Worm (Caenorhabditis elegans) whole organism, dauer: Measurements from ENCODE around the gene nmr-1.

Experiments
- unc-62 ChIP-seq: sonication (generic microtip); optimal IDR thresholded peaks from 2 replicates; lab custom pipeline; 2017; ENCODE audit warnings: missing biosample characterization, missing genetic modification reagents, missing genetic modification characterization

nmr-1 gene

ce11 chrII:5449620-5450019 lies 3.2 kb upstream of the nmr-1 start:
- no peak for TF ChIP-seq unc-62 (GFP tag; lab: Kevin White, UChicago)

- TF ChIP-seq unc-62 (GFP tag; lab: Kevin White, UChicago): no peak
Observed at ce11 chrII:5449219-5449618, 2.8 kb upstream of the nmr-1 start.

- TF ChIP-seq unc-62 (GFP tag; lab: Kevin White, UChicago): no peak
Observed at ce11 chrII:5447381-5447780, 975 bp upstream of the nmr-1 start, which contains the start of gene cex-1. TSS of gene cex-1 (plus strand) at chrII:5447681.

ce11 chrII:5437586-5437985 lies 8.8 kb downstream of the nmr-1 start, which contains the start of gene F07F6.1:
TSS of gene F07F6.1 (plus strand) at chrII:5437886.
- no peak for TF ChIP-seq unc-62 (GFP tag; lab: Kevin White, UChicago)

- no peak for TF ChIP-seq unc-62 (GFP tag; lab: Kevin White, UChicago)
Observed at ce11 chrII:5436833-5437232, 9.6 kb downstream of the nmr-1 start, which contains the start of gene dct-5. TSS of gene dct-5 (minus strand) at chrII:5436933.

ce11 chrII:5433069-5433468 lies 13.3 kb downstream of the nmr-1 start, which contains the start of gene srx-114:
TSS of gene srx-114 (minus strand) at chrII:5433169.
- no peak for TF ChIP-seq unc-62 (GFP tag; lab: Kevin White, UChicago)

ce11 chrII:5429522-5430257 lies 16.7 kb downstream of the nmr-1 start, which contains the start of the genes F07F6.4 and F07F6.2:
TSS of gene F07F6.4 (minus strand) at chrII:5429572.
TSS of gene F07F6.2 (plus strand) at chrII:5430207.
- TF ChIP-seq unc-62 (GFP tag; lab: Kevin White, UChicago): no peak

ce11 chrII:5426470-5426869 lies 19.9 kb downstream of the nmr-1 start:
- no peak for TF ChIP-seq unc-62 (GFP tag; lab: Kevin White, UChicago)

ce11 chrII:5426054-5426453 lies 20.4 kb downstream of the nmr-1 start:
- TF ChIP-seq unc-62 (GFP tag; lab: Kevin White, UChicago): no peak

- no peak for TF ChIP-seq unc-62 (GFP tag; lab: Kevin White, UChicago)
Observed at ce11 chrII:5425633-5426032, 20.8 kb downstream of the nmr-1 start, which contains the start of gene F07F6.8. TSS of gene F07F6.8 (minus strand) at chrII:5425733.

ce11 chrII:5423832-5424231 lies 22.6 kb downstream of the nmr-1 start, which contains the start of gene F07F6.7:
TSS of gene F07F6.7 (minus strand) at chrII:5423858.
- TF ChIP-seq unc-62 (GFP tag; lab: Kevin White, UChicago): no peak

- TF ChIP-seq unc-62 (GFP tag; lab: Kevin White, UChicago): no peak
Observed at ce11 chrII:5420947-5421614, 25.3 kb downstream of the nmr-1 start, which contains the start of gene tofu-6. TSS of gene tofu-6 (plus strand) at chrII:5421248.

- TF ChIP-seq unc-62 (GFP tag; lab: Kevin White, UChicago): no peak
Observed at ce11 chrII:5418929-5419328, 27.5 kb downstream of the nmr-1 start, which contains the start of gene EEED8.15. TSS of gene EEED8.15 (plus strand) at chrII:5419229.

ce11 chrII:5418317-5418716 lies 28.1 kb downstream of the nmr-1 start:
- TF ChIP-seq unc-62 (GFP tag; lab: Kevin White, UChicago): no peak

ce11 chrII:5417905-5418304 lies 28.5 kb downstream of the nmr-1 start:
- no peak for TF ChIP-seq unc-62 (GFP tag; lab: Kevin White, UChicago)

ce11 chrII:5416204-5416764 lies 30.1 kb downstream of the nmr-1 start, which contains the start of gene EEED8.2:
TSS of gene EEED8.2 (plus strand) at chrII:5416714.
- TF ChIP-seq unc-62 (GFP tag; lab: Kevin White, UChicago): no peak
